Fruit fly (Drosophila melanogaster) whole organism, embryonic: ENCODE measurements around the gene CG32686.

Experiments
- Abd-B ChIP-seq: fragments of 200-800 bp; sonication (Bioruptor generic); optimal IDR thresholded peaks from 2 replicates; lab custom pipeline; 2018; ENCODE audit warnings: missing biosample characterization, mild to moderate bottlenecking, missing genetic modification characterization, moderate library complexity
- Asciz ChIP-seq: fragments of 200-800 bp; sonication (Bioruptor generic); optimal IDR thresholded peaks from 2 replicates; lab custom pipeline; 2017; ENCODE audit warnings: missing biosample characterization, mild to moderate bottlenecking, missing genetic modification characterization, missing genetic modification reagents
- Bteb2 ChIP-seq: fragments of 200-800 bp; sonication (Bioruptor generic); optimal IDR thresholded peaks from 2 replicates; lab custom pipeline; 2016; ENCODE audit warnings: missing biosample characterization, missing genetic modification characterization
- CG11398 ChIP-seq: fragments of 200-800 bp; sonication (Bioruptor generic); optimal IDR thresholded peaks from 2 replicates; lab custom pipeline; 2016; ENCODE audit warnings: missing biosample characterization, missing genetic modification characterization
- CG12104 ChIP-seq: fragments of 200-800 bp; sonication (Bioruptor generic); optimal IDR thresholded peaks from 3 replicates; lab custom pipeline; 2016; ENCODE audit warnings: missing biosample characterization, missing genetic modification characterization
- CG12236 ChIP-seq: fragments of 200-800 bp; sonication (Bioruptor generic); optimal IDR thresholded peaks from 2 replicates; lab custom pipeline; 2016; ENCODE audit warnings: missing biosample characterization, missing genetic modification characterization
- CG14710 ChIP-seq: fragments of 200-800 bp; sonication (Bioruptor generic); optimal IDR thresholded peaks from 3 replicates; lab custom pipeline; 2019; ENCODE audit warnings: missing biosample characterization, mild to moderate bottlenecking, missing genetic modification characterization, moderate library complexity
- CG17829 ChIP-seq: fragments of 200-800 bp; optimal IDR thresholded peaks from 2 replicates; lab custom pipeline; 2019; ENCODE audit warnings: missing biosample characterization, mild to moderate bottlenecking, missing genetic modification characterization, moderate library complexity
- CG18011 ChIP-seq: fragments of 200-800 bp; sonication (Bioruptor generic); optimal IDR thresholded peaks from 2 replicates; lab custom pipeline; 2017; ENCODE audit warnings: missing biosample characterization, missing genetic modification characterization, mild to moderate bottlenecking, moderate library complexity, missing genotype
- CG18262 ChIP-seq: fragments of 200-800 bp; optimal IDR thresholded peaks from 3 replicates; lab custom pipeline; 2019; ENCODE audit warnings: missing biosample characterization, mild to moderate bottlenecking, missing genetic modification characterization, moderate library complexity
- CG18599 ChIP-seq: fragments of 200-800 bp; sonication (Bioruptor generic); optimal IDR thresholded peaks from 3 replicates; lab custom pipeline; 2017; ENCODE audit warnings: missing biosample characterization, missing genetic modification characterization, mild to moderate bottlenecking, moderate library complexity, missing genetic modification reagents
- CG2712 ChIP-seq: fragments of 200-800 bp; optimal IDR thresholded peaks from 3 replicates; lab custom pipeline; 2019; ENCODE audit warnings: missing biosample characterization, mild to moderate bottlenecking, missing genetic modification characterization, moderate library complexity
- CG33213 ChIP-seq: fragments of 200-800 bp; sonication (Bioruptor generic); optimal IDR thresholded peaks from 3 replicates; lab custom pipeline; 2016; ENCODE audit warnings: missing biosample characterization, missing genetic modification characterization
- CG6854 ChIP-seq: fragments of 200-800 bp; sonication (Bioruptor generic); optimal IDR thresholded peaks from 3 replicates; lab custom pipeline; 2017; ENCODE audit warnings: missing biosample characterization, mild to moderate bottlenecking, missing genetic modification characterization
- CG9817 ChIP-seq: fragments of 200-800 bp; sonication (Bioruptor generic); optimal IDR thresholded peaks from 2 replicates; lab custom pipeline; 2018; ENCODE audit warnings: missing biosample characterization, mild to moderate bottlenecking, missing genetic modification characterization, moderate library complexity
- CHES-1-like ChIP-seq: fragments of 200-800 bp; sonication (Bioruptor generic); optimal IDR thresholded peaks from 2 replicates; lab custom pipeline; 2016; ENCODE audit warnings: missing biosample characterization, missing genetic modification characterization
- CoRest ChIP-seq: fragments of 200-800 bp; sonication (Bioruptor generic); optimal IDR thresholded peaks from 3 replicates; lab custom pipeline; 2018; ENCODE audit warnings: missing biosample characterization, mild to moderate bottlenecking, missing genetic modification characterization, moderate library complexity
- Dfd ChIP-seq, 2 experiments: fragments of >200 bp; optimal IDR thresholded peaks; 2 replicates each; lab custom pipeline; 2017; ENCODE audit warnings: missing biosample characterization in 2 of 2, missing genetic modification characterization in 2 of 2
- Dp ChIP-seq: fragments of 200-800 bp; sonication (Bioruptor generic); optimal IDR thresholded peaks from 2 replicates; lab custom pipeline; 2018; ENCODE audit warnings: missing biosample characterization, mild to moderate bottlenecking, missing genetic modification characterization, moderate library complexity
- Drgx ChIP-seq: fragments of 200-800 bp; sonication (Bioruptor generic); IDR thresholded peaks from 2 replicates; pipeline ENCODE4 v1.3.6; 2022; ENCODE audit warnings: missing biosample characterization, missing genetic modification characterization
- Ets65A ChIP-seq: fragments of 200-800 bp; sonication (Bioruptor generic); peaks from one replicate; lab custom pipeline; 2016; ENCODE audit warnings: missing biosample characterization, missing genetic modification characterization
- Hmr ChIP-seq: fragments of 200-800 bp; sonication (Bioruptor generic); optimal IDR thresholded peaks from 3 replicates; lab custom pipeline; 2017; ENCODE audit warnings: mild to moderate bottlenecking, missing biosample characterization, missing genetic modification reagents, missing genetic modification characterization
- Meics ChIP-seq: fragments of 200-800 bp; sonication (Bioruptor generic); optimal IDR thresholded peaks from 2 replicates; lab custom pipeline; 2017; ENCODE audit warnings: missing biosample characterization, mild to moderate bottlenecking, missing genetic modification characterization
- Nf-YA ChIP-seq: fragments of 200-800 bp; sonication (Bioruptor generic); IDR thresholded peaks from 2 replicates; pipeline ENCODE4 v1.3.6; 2022; ENCODE audit warnings: missing biosample characterization, missing genetic modification characterization
- Nf-YC ChIP-seq: fragments of 200-800 bp; optimal IDR thresholded peaks from 3 replicates; lab custom pipeline; 2019; ENCODE audit warnings: missing biosample characterization, mild to moderate bottlenecking, missing genetic modification characterization, moderate library complexity
- Oaz ChIP-seq: fragments of 200-800 bp; sonication (Bioruptor generic); IDR thresholded peaks from 2 replicates; pipeline ENCODE4 v1.3.6; 2022; ENCODE audit warnings: missing biosample characterization, missing genetic modification characterization
- Side ChIP-seq: fragments of 200-800 bp; sonication (Bioruptor generic); optimal IDR thresholded peaks from 2 replicates; lab custom pipeline; 2016; ENCODE audit warnings: missing biosample characterization, missing genetic modification characterization
- Trl ChIP-seq, 3 experiments: fragments of >200 bp in 2 of 3; fragments of 200-800 bp in 1 of 3; sonication (Bioruptor generic) in 1 of 3; optimal IDR thresholded peaks; 2 replicates in 1 of 3; 3 replicates in 2 of 3; lab custom pipeline; 2016 to 2017; ENCODE audit warnings: missing biosample characterization in 1 of 3, missing genetic modification characterization in 1 of 3
- Xrp1 ChIP-seq: fragments of 200-800 bp; sonication (Bioruptor generic); IDR thresholded peaks from 2 replicates; pipeline ENCODE4 v1.3.6; 2022; ENCODE audit warnings: missing biosample characterization, missing genetic modification characterization
- bsh ChIP-seq, 2 experiments: fragments of 200-800 bp; sonication (Bioruptor generic); optimal IDR thresholded peaks; 2 replicates each; lab custom pipeline; 2017 to 2018; ENCODE audit warnings: mild to moderate bottlenecking in 2 of 2, missing biosample characterization in 2 of 2, missing genetic modification characterization in 2 of 2, moderate library complexity in 1 of 2
- chinmo ChIP-seq: fragments of 200-800 bp; sonication (Bioruptor generic); IDR thresholded peaks from 4 replicates; pipeline ENCODE4 v1.3.6; 2022; ENCODE audit warnings: missing biosample characterization, missing genetic modification characterization; ENCODE audit not compliant: partially characterized antibody
- chn ChIP-seq: fragments of 200-800 bp; sonication (Bioruptor generic); optimal IDR thresholded peaks from 2 replicates; lab custom pipeline; 2016; ENCODE audit warnings: missing biosample characterization, missing genetic modification characterization
- cwo ChIP-seq: fragments of 200-800 bp; sonication (Bioruptor generic); optimal IDR thresholded peaks from 3 replicates; lab custom pipeline; 2017; ENCODE audit warnings: missing biosample characterization, missing genetic modification characterization, mild to moderate bottlenecking, moderate library complexity, missing genetic modification reagents
- emc ChIP-seq: fragments of 200-800 bp; sonication (Bioruptor generic); optimal IDR thresholded peaks from 2 replicates; lab custom pipeline; 2016; ENCODE audit warnings: missing biosample characterization, missing genetic modification characterization
- fu2 ChIP-seq: fragments of 200-800 bp; sonication (Bioruptor generic); optimal IDR thresholded peaks from 2 replicates; lab custom pipeline; 2016; ENCODE audit warnings: missing biosample characterization, missing genetic modification characterization
- gt ChIP-seq: fragments of 200-800 bp; sonication (Bioruptor generic); IDR thresholded peaks from 2 replicates; pipeline ENCODE4 v1.3.6; 2022; ENCODE audit warnings: missing biosample characterization, missing genetic modification characterization
- hb ChIP-seq: fragments of 200-800 bp; sonication (Bioruptor generic); IDR thresholded peaks from 3 replicates; pipeline ENCODE4 v1.3.6; 2022; ENCODE audit warnings: missing biosample characterization, missing genetic modification characterization; ENCODE audit not compliant: partially characterized antibody
- ind ChIP-seq: fragments of 200-800 bp; sonication (Bioruptor generic); optimal IDR thresholded peaks from 3 replicates; lab custom pipeline; 2016; ENCODE audit warnings: missing biosample characterization, missing genetic modification characterization
- lov ChIP-seq, 2 experiments: fragments of 200-800 bp in 1 of 2; fragments of >200 bp in 1 of 2; sonication (Bioruptor generic) in 1 of 2; IDR thresholded peaks in 1 of 2; optimal IDR thresholded peaks in 1 of 2; 2 replicates in 1 of 2; 3 replicates in 1 of 2; pipeline versions ENCODE4 v1.3.6 to Lab custom; 2017 to 2022; ENCODE audit warnings: missing biosample characterization in 1 of 2, missing genetic modification characterization in 1 of 2
- maf-S ChIP-seq: fragments of 200-800 bp; sonication (Bioruptor generic); optimal IDR thresholded peaks from 2 replicates; lab custom pipeline; 2016; ENCODE audit warnings: missing biosample characterization, missing genetic modification characterization
- nerfin-1 ChIP-seq: fragments of 200-800 bp; sonication (Bioruptor generic); optimal IDR thresholded peaks from 3 replicates; lab custom pipeline; 2019; ENCODE audit warnings: missing biosample characterization, mild to moderate bottlenecking, missing genetic modification characterization, moderate library complexity
- org-1 ChIP-seq: fragments of 200-800 bp; sonication (Bioruptor generic); optimal IDR thresholded peaks from 2 replicates; lab custom pipeline; 2017; ENCODE audit warnings: missing biosample characterization, missing genetic modification characterization
- pan ChIP-seq, 4 experiments: fragments of >200 bp in 3 of 4; fragments of 200-800 bp in 1 of 4; sonication (Bioruptor generic) in 1 of 4; optimal IDR thresholded peaks in 3 of 4; IDR thresholded peaks in 1 of 4; 2 replicates each; pipeline versions ENCODE4 v1.3.6 to Lab custom; 2017 to 2022; ENCODE audit warnings: missing biosample characterization in 2 of 4, missing genetic modification characterization in 2 of 4, mixed read lengths in 1 of 4
- row ChIP-seq: fragments of 200-800 bp; sonication (Bioruptor generic); IDR thresholded peaks from 3 replicates; pipeline ENCODE4 v1.3.6; 2022; ENCODE audit warnings: missing biosample characterization, missing genetic modification characterization
- sima ChIP-seq: fragments of 200-800 bp; sonication (Bioruptor generic); optimal IDR thresholded peaks from 2 replicates; lab custom pipeline; 2016; ENCODE audit warnings: missing biosample characterization, missing genetic modification characterization
- trem ChIP-seq: fragments of 200-800 bp; optimal IDR thresholded peaks from 3 replicates; lab custom pipeline; 2019; ENCODE audit warnings: missing biosample characterization, mild to moderate bottlenecking, missing genetic modification characterization, moderate library complexity
- zfh2 ChIP-seq: fragments of 200-800 bp; sonication (Bioruptor generic); optimal IDR thresholded peaks from 2 replicates; lab custom pipeline; 2016; ENCODE audit warnings: missing biosample characterization, missing genetic modification characterization

CG32686 gene

DNA sequence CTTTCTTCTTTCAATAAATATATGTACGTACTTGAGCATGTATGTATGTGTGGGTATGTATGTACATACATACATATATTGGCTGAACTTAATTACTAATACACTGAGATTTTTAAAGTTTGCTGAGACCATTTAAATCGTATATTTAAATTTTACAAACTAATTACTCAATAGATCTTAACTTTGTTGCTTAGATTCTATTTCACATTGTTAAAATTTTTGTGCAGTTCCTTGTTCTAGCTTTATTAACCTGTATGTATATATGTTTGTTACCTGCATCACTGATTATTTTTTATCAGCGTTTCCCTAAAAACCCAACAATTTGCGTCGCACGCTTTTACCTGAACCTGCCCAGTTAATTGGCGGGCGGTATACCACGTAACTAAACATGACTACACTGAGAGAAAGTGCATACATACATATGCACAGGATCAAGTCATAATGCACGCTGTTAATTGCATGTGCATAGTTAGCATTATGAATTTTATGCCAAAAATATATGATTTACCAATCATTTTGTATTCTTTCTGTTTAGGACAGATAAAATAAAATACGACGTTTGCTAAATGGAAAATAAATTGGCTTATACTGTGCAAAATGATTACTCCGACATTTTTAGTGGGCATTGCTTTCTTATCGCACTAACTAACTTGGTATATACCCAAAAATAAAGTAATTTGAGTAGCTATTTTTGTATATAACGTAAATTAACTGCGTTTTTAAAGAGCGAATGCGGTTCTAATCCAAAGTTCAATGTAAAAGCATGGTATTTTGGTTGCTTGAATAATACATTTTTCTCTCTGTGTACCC lies 12.4 kb downstream of the CG32686 start (continued):
- no peak for TF ChIP-seq CG18599 (GFP tag; lab: Kevin White, UChicago)
- TF ChIP-seq Dp (GFP tag; lab: Kevin White, UChicago): no peak
- no peak for TF ChIP-seq CG12236 (GFP tag; lab: Kevin White, UChicago)
- no peak for TF ChIP-seq trem (tag; lab: Kevin White, UChicago)
- TF ChIP-seq Abd-B: no peak
- peak; percentile 37 for TF ChIP-seq CG14710
- TF ChIP-seq fu2: no peak
- peak; percentile 37 for TF ChIP-seq ind (GFP tag; lab: Kevin White, UChicago)
- TF ChIP-seq CHES-1-like (GFP tag; lab: Kevin White, UChicago): peak; percentile 15
- no peak for TF ChIP-seq Bteb2 (GFP tag; lab: Kevin White, UChicago)
- TF ChIP-seq cwo (GFP tag; lab: Kevin White, UChicago): peak; percentile 10
- no peak for TF ChIP-seq lov (optimal IDR thresholded peaks at IDR 0.05; lab: Kevin White, UChicago)
- no peak for TF ChIP-seq lov (GFP tag; IDR thresholded peaks at IDR 0.05; lab: Robert Waterston, UW)
- no peak for TF ChIP-seq hb (GFP tag; lab: Robert Waterston, UW)
- TF ChIP-seq nerfin-1 (tag; lab: Kevin White, UChicago): no peak
- peak; percentile 44 for TF ChIP-seq CG12104
- TF ChIP-seq Oaz (GFP tag; lab: Robert Waterston, UW): no peak
- peak; percentile 32 for TF ChIP-seq Meics (GFP tag; lab: Kevin White, UChicago)
- TF ChIP-seq bsh (GFP tag; optimal IDR thresholded peaks at IDR 0.05; lab: Kevin White, UChicago): peak in 1 of 2 experiments; percentile 38
- no peak for TF ChIP-seq Nf-YC (tag; lab: Kevin White, UChicago)
- TF ChIP-seq CG2712 (tag; lab: Kevin White, UChicago): peak; percentile 3
- peak; percentile 16 for TF ChIP-seq Asciz
- TF ChIP-seq CG17829: no peak
- no peak for TF ChIP-seq Nf-YA (GFP tag; lab: Robert Waterston, UW)
- no peak for TF ChIP-seq emc (GFP tag; lab: Kevin White, UChicago)
- no peak for TF ChIP-seq Side (GFP tag; lab: Kevin White, UChicago)
- peak; percentile 20 for TF ChIP-seq CG11398 (GFP tag; lab: Kevin White, UChicago)
- TF ChIP-seq CG9817 (tag; lab: Kevin White, UChicago): no peak
- TF ChIP-seq Xrp1: no peak
- peak; percentile 42 for TF ChIP-seq CoRest (tag; lab: Kevin White, UChicago)
- no peak for TF ChIP-seq CG33213 (GFP tag; lab: Kevin White, UChicago)
- TF ChIP-seq Dfd (GFP tag; optimal IDR thresholded peaks at IDR 0.05; lab: Kevin White, UChicago): no peak
- TF ChIP-seq Trl (optimal IDR thresholded peaks at IDR 0.05; lab: Kevin White, UChicago): no peak
- peak; percentile 26 for TF ChIP-seq Trl (GFP tag; optimal IDR thresholded peaks at IDR 0.05; lab: Kevin White, UChicago)
- TF ChIP-seq CG18262: peak; percentile 62
- no peak for TF ChIP-seq CG6854 (GFP tag; lab: Kevin White, UChicago)
- TF ChIP-seq Ets65A (GFP tag; lab: Kevin White, UChicago): peak; percentile 94
- TF ChIP-seq chn: no peak
- no peak for TF ChIP-seq gt (GFP tag; lab: Robert Waterston, UW)
- peak; percentile 5 for TF ChIP-seq Hmr
- TF ChIP-seq sima (GFP tag; lab: Kevin White, UChicago): no peak
- no peak; the same call in 1 of the 2 replicates for TF ChIP-seq Drgx (GFP tag; lab: Robert Waterston, UW)
- peak; percentile 24 for TF ChIP-seq org-1
- TF ChIP-seq row: peak; percentile 35; the same call in 2 of the 3 replicates
- TF ChIP-seq chinmo: no peak
- no peak for TF ChIP-seq zfh2
- TF ChIP-seq CG18011 (GFP tag; lab: Kevin White, UChicago): no peak
- TF ChIP-seq pan (optimal IDR thresholded peaks at IDR 0.05; lab: Kevin White, UChicago): no peak
- TF ChIP-seq pan (GFP tag; optimal IDR thresholded peaks at IDR 0.05 in 1 of 2, IDR thresholded peaks at IDR 0.05 in 1 of 2): peak in 1 of 2 experiments; percentile 40
- no peak for TF ChIP-seq maf-S
